Worm (Caenorhabditis elegans): ENCODE data around the gene srh-74.

srh-74 gene

ce11 chrV:11060239-11060984 is 11.8 kb upstream of the srh-74 start, which contains the start of gene T04C12.11:
Gene T04C12.11, minus strand, starts transcription at chrV:11060289.
- TF ChIP-seq pha-4 (tag; optimal IDR thresholded peaks at IDR 0.05) (no peak), fkh-2 (tag; optimal IDR thresholded peaks at IDR 0.05) (no peak), nfya-1 (tag; optimal IDR thresholded peaks at IDR 0.05; ENCODE audit: insufficient read depth) (no peak), nhr-25 (tag; optimal IDR thresholded peaks at IDR 0.05) (peak; percentile 47), nhr-23 (tag; optimal IDR thresholded peaks at IDR 0.05) (peak; percentile 60), nhr-28 (tag; optimal IDR thresholded peaks at IDR 0.05) (no peak)

ce11 chrV:11059180-11059579 is 10.6 kb upstream of the srh-74 start, which contains the start of gene T04C12.1:
Gene T04C12.1, minus strand, starts transcription at chrV:11059269.
- TF ChIP-seq ceh-28 (tag; optimal IDR thresholded peaks at IDR 0.05) (no peak), skn-1 (tag; optimal IDR thresholded peaks at IDR 0.05) (no peak), nhr-25 (tag; optimal IDR thresholded peaks at IDR 0.05) (peak; percentile 24), ama-1 (optimal IDR thresholded peaks at IDR 0.05) (peak; percentile 77)

- TF ChIP-seq elt-2 (tag; optimal IDR thresholded peaks at IDR 0.05) = no peak
- no peak for TF ChIP-seq nfya-1 (tag; optimal IDR thresholded peaks at IDR 0.05; ENCODE audit: insufficient read depth)
- no peak for TF ChIP-seq fos-1 (tag; optimal IDR thresholded peaks at IDR 0.05)
- TF ChIP-seq nhr-67 (tag; optimal IDR thresholded peaks at IDR 0.05) = no peak
- TF ChIP-seq ama-1 (optimal IDR thresholded peaks at IDR 0.05) = no peak
- TF ChIP-seq zag-1 (tag; optimal IDR thresholded peaks at IDR 0.05) = no peak
- no peak for TF ChIP-seq lin-39 (tag; optimal IDR thresholded peaks at IDR 0.05)
- TF ChIP-seq nhr-25 (tag; optimal IDR thresholded peaks at IDR 0.05) = no peak
Observed at ce11 chrV:11057043-11057442, 8.5 kb upstream of the srh-74 start, which contains the start of gene srh-75. Gene srh-75, minus strand, starts transcription at chrV:11057143.

- TF ChIP-seq hmg-11 (tag; optimal IDR thresholded peaks at IDR 0.05) = no peak
- TF ChIP-seq ztf-4 (tag; optimal IDR thresholded peaks at IDR 0.05) = no peak
- TF ChIP-seq fkh-2 (tag; optimal IDR thresholded peaks at IDR 0.05) = no peak
- TF ChIP-seq daf-12 (tag; optimal IDR thresholded peaks at IDR 0.05) = no peak
- TF ChIP-seq unc-62 (GFP tag; optimal IDR thresholded peaks at IDR 0.05) = no peak
- no peak for TF ChIP-seq nhr-28 (tag; optimal IDR thresholded peaks at IDR 0.05)
- no peak for TF ChIP-seq snpc-4 (tag; optimal IDR thresholded peaks at IDR 0.05)
- TF ChIP-seq nhr-237 (tag; optimal IDR thresholded peaks at IDR 0.05) = no peak
- TF ChIP-seq lin-15B (tag; optimal IDR thresholded peaks at IDR 0.05) = no peak
- no peak for TF ChIP-seq unc-39 (tag; optimal IDR thresholded peaks at IDR 0.05)
- TF ChIP-seq fkh-10 (GFP tag; optimal IDR thresholded peaks at IDR 0.05) = no peak
Observed at ce11 chrV:11056484-11056883, 7.9 kb upstream of the srh-74 start.

DNA sequence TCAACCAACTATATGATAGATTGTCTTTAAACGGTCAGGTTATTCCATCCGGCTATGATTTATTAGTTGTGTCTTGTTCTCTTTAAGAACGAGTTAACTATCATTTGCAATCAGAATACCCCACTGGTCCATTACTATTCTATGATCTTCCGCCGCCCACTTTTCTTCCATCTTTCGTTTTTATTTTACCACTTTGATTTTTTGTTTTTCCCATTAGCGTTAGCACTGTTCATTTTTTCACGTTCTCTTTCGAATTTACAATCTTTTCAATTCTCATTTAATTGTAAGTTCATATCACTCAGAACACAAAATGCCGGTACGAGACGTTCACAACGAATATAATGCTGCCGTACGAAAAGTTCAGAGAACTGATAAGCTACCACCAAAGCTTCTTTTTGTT is 5.2 kb upstream of the srh-74 start, which contains the start of gene T04C12.7:
Gene T04C12.7, plus strand, starts transcription at position 301 of the 400 bp plus-strand sequence.
- TF ChIP-seq daf-12 (tag; optimal IDR thresholded peaks at IDR 0.05) = no peak

DNA sequence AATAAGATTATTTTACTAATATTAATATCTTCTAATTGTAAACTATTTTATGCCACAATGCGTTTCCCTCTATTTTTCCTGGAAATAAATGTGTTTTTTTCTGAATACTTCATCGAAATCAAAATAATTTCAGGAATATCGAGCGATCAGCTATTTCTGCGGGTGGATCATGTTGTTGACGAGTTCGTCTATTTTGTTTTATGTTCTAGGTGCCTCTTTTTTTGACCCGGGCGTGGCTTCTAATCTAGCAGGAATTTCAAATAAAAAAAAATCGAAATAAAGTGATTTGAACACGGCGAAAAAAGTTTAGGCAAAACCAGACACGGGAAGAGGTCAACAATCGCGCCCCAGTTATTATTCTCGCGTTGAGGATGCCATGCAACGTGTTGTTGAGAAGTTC is 3.3 kb upstream of the srh-74 start, which contains the start of gene T04C12.33:
Gene T04C12.33, plus strand, starts transcription at position 301 of the 400 bp plus-strand sequence.
- TF ChIP-seq eor-1 (tag; optimal IDR thresholded peaks at IDR 0.05) (no peak), hmg-11 (tag; optimal IDR thresholded peaks at IDR 0.05) (no peak), nhr-23 (tag; optimal IDR thresholded peaks at IDR 0.05) (peak; percentile 16), lin-39 (tag; optimal IDR thresholded peaks at IDR 0.05) (no peak), nfya-1 (tag; optimal IDR thresholded peaks at IDR 0.05; ENCODE audit: insufficient read depth) (no peak), nhr-77 (tag; optimal IDR thresholded peaks at IDR 0.05) (no peak), nhr-12 (tag; optimal IDR thresholded peaks at IDR 0.05) (no peak), zag-1 (tag; optimal IDR thresholded peaks at IDR 0.05) (no peak)

- peak; percentile 83 for TF ChIP-seq pqm-1 (tag; optimal IDR thresholded peaks at IDR 0.05)
- no peak for TF ChIP-seq lin-39 (tag; optimal IDR thresholded peaks at IDR 0.05)
- no peak for TF ChIP-seq fos-1 (tag; optimal IDR thresholded peaks at IDR 0.05)
- TF ChIP-seq elt-2 (tag; optimal IDR thresholded peaks at IDR 0.05) = peak; percentile 72
- no peak for TF ChIP-seq sea-2 (GFP tag; optimal IDR thresholded peaks at IDR 0.05)
- no peak for TF ChIP-seq elt-3 (tag; optimal IDR thresholded peaks at IDR 0.05)
Observed at ce11 chrV:11046730-11047129, 1.8 kb downstream of the srh-74 start, which contains the start of gene dhs-18. Gene dhs-18, minus strand, starts transcription at chrV:11046833.
